Worm (Caenorhabditis elegans) whole organism, young adult: ENCODE data around the gene Y39G8B.7.
"Not testable (repeated sequence)": the region's sequence is repeated elsewhere in the genome, so short reads cannot be mapped to it uniquely, and the experiment has no call there.

Experiments used
- atf-7 ChIP-seq: sonication (generic microtip); optimal IDR thresholded peaks from 2 replicates; lab custom pipeline; 2017; ENCODE audit warnings: mild to moderate bottlenecking, missing genetic modification characterization, missing compliant biosample characterization
- efl-1 ChIP-seq: fragments of 150-350 bp; optimal IDR thresholded peaks from 2 replicates; lab custom pipeline; 2014; ENCODE audit warnings: missing biosample characterization, missing genetic modification reagents, missing genetic modification characterization
- him-1 ChIP-seq: sonication (generic microtip); optimal IDR thresholded peaks from 2 replicates; lab custom pipeline; 2016; ENCODE audit warnings: missing genotype, missing genetic modification reagents, missing genetic modification characterization, missing compliant biosample characterization
- hlh-26 ChIP-seq: fragments of 200-800 bp; sonication (Bioruptor generic); conservative IDR thresholded peaks from 2 replicates; pipeline ENCODE4 v1.3.6; 2022; ENCODE audit warnings: missing genetic modification reagents, missing genetic modification characterization, missing compliant biosample characterization

DNA sequence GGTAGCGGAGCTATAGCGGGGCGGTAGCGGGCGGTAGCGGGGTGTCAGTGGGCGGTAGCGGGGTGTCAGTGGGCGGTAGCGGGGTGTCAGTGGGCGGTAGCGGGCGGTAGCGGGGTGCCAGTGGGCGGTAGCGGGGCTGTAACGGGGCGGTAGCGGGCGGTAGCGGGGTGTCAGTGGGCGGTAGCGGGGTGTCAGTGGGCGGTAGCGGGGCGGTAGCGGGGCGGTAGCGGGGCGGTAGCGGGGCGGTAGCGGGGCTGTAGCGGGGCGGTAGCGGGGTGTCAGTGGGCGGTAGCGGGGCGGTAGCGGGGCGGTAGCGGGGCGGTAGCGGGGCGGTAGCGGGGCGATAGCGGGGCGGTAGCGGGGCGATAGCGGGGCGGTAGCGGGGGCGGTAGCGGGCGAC lies 24.8 kb upstream of the Y39G8B.7 start:
- not testable (repeated sequence) for TF ChIP-seq atf-7 (tag; lab: Kevin White, UChicago); him-1 (tag; lab: Kevin White, UChicago); efl-1 (GFP tag; lab: Kevin White, UChicago); hlh-26 (GFP tag; lab: Robert Waterston, UW)
